Fruit fly (Drosophila melanogaster): ENCODE data around the gene CG18649.

CG18649 gene

dm6 chr3L:15073680-15074079, 19.7 kb upstream of the CG18649 start:
- TF ChIP-seq h (GFP tag; optimal IDR thresholded peaks at IDR 0.05) (no peak), foxo (GFP tag; optimal IDR thresholded peaks at IDR 0.05) (no peak), pan (optimal IDR thresholded peaks at IDR 0.05) (no peak), fru (GFP tag; optimal IDR thresholded peaks at IDR 0.05) (no peak)

- TF ChIP-seq Hnf4 (GFP tag; optimal IDR thresholded peaks at IDR 0.05) (no peak), Myc (optimal IDR thresholded peaks at IDR 0.05) (peak; percentile 84)
Observed at dm6 chr3L:15072149-15072548, 18.2 kb upstream of the CG18649 start.

- TF ChIP-seq N (GFP tag; optimal IDR thresholded peaks at IDR 0.05): no peak
- TF ChIP-seq Vsx2 (GFP tag; optimal IDR thresholded peaks at IDR 0.05; ENCODE audit: partially characterized antibody): no peak
- no peak for TF ChIP-seq dmrt93B (GFP tag; optimal IDR thresholded peaks at IDR 0.05)
- no peak for TF ChIP-seq Abd-B (GFP tag; optimal IDR thresholded peaks at IDR 0.05)
- TF ChIP-seq sage (GFP tag; optimal IDR thresholded peaks at IDR 0.05): no peak
- TF ChIP-seq Dif (GFP tag; optimal IDR thresholded peaks at IDR 0.05; ENCODE audit: partially characterized antibody): no peak
- no peak for TF ChIP-seq ey (GFP tag; optimal IDR thresholded peaks at IDR 0.05)
- TF ChIP-seq lola (GFP tag; optimal IDR thresholded peaks at IDR 0.05): no peak
- no peak for TF ChIP-seq Mio (GFP tag; optimal IDR thresholded peaks at IDR 0.05)
- TF ChIP-seq Sp1 (GFP tag; optimal IDR thresholded peaks at IDR 0.05): no peak
- TF ChIP-seq Myc (optimal IDR thresholded peaks at IDR 0.05): no peak
- TF ChIP-seq psq (GFP tag; optimal IDR thresholded peaks at IDR 0.05): no peak
- TF ChIP-seq CrebA (GFP tag; optimal IDR thresholded peaks at IDR 0.05; ENCODE audit: borderline replicate concordance): no peak
- no peak for TF ChIP-seq Hr78 (GFP tag; optimal IDR thresholded peaks at IDR 0.05)
Observed at dm6 chr3L:15064877-15065276, 10.9 kb upstream of the CG18649 start, which contains the start of gene Sytbeta. Gene Sytbeta, minus strand, starts transcription at chr3L:15064977.

- TF ChIP-seq N (GFP tag; optimal IDR thresholded peaks at IDR 0.05) (no peak), jim (GFP tag; optimal IDR thresholded peaks at IDR 0.05) (no peak), Hnf4 (GFP tag; optimal IDR thresholded peaks at IDR 0.05) (no peak), Dfd (GFP tag; optimal IDR thresholded peaks at IDR 0.05) (no peak), Sp1 (GFP tag; optimal IDR thresholded peaks at IDR 0.05) (no peak), h (GFP tag; optimal IDR thresholded peaks at IDR 0.05) (no peak), sv (GFP tag; optimal IDR thresholded peaks at IDR 0.05) (no peak), CG32264 (GFP tag; optimal IDR thresholded peaks at IDR 0.05) (no peak), Jra (GFP tag; optimal IDR thresholded peaks at IDR 0.05) (no peak), fru (GFP tag; optimal IDR thresholded peaks at IDR 0.05) (no peak), Myc (optimal IDR thresholded peaks at IDR 0.05) (no peak), tai (GFP tag; optimal IDR thresholded peaks at IDR 0.05) (no peak), usp (GFP tag; optimal IDR thresholded peaks at IDR 0.05) (no peak), Mio (GFP tag; optimal IDR thresholded peaks at IDR 0.05) (no peak), woc (GFP tag; optimal IDR thresholded peaks at IDR 0.05) (no peak), lola (GFP tag; optimal IDR thresholded peaks at IDR 0.05) (no peak), Hr83 (GFP tag; optimal IDR thresholded peaks at IDR 0.05; ENCODE audit: poor library complexity, severe bottlenecking) (no peak), foxo (GFP tag; optimal IDR thresholded peaks at IDR 0.05) (no peak), pan (optimal IDR thresholded peaks at IDR 0.05) (no peak)
Observed at dm6 chr3L:15061605-15062004, 7.7 kb upstream of the CG18649 start, which contains the start of gene CG13460. Gene CG13460, minus strand, starts transcription at chr3L:15061705.

- TF ChIP-seq foxo (GFP tag; optimal IDR thresholded peaks at IDR 0.05): no peak
- TF ChIP-seq dl (GFP tag; optimal IDR thresholded peaks at IDR 0.05; ENCODE audit: insufficient read depth in 1 of 2, partially characterized antibody in 2 of 2): no peak
- TF ChIP-seq Dfd (GFP tag; optimal IDR thresholded peaks at IDR 0.05): no peak
- TF ChIP-seq usp (GFP tag; optimal IDR thresholded peaks at IDR 0.05): no peak
- no peak for TF ChIP-seq rgr (GFP tag; optimal IDR thresholded peaks at IDR 0.05)
- no peak for TF ChIP-seq tai (GFP tag; optimal IDR thresholded peaks at IDR 0.05)
- no peak for TF ChIP-seq Dif (GFP tag; optimal IDR thresholded peaks at IDR 0.05; ENCODE audit: partially characterized antibody)
- no peak for TF ChIP-seq Mio (GFP tag; optimal IDR thresholded peaks at IDR 0.05)
- no peak for TF ChIP-seq Myc (optimal IDR thresholded peaks at IDR 0.05)
- TF ChIP-seq Abd-B (GFP tag; optimal IDR thresholded peaks at IDR 0.05): no peak
- TF ChIP-seq CG9705 (GFP tag; optimal IDR thresholded peaks at IDR 0.05): no peak
- TF ChIP-seq sage (GFP tag; optimal IDR thresholded peaks at IDR 0.05): no peak
- TF ChIP-seq brk (GFP tag; optimal IDR thresholded peaks at IDR 0.05): no peak
- no peak for TF ChIP-seq HLH106 (tag; optimal IDR thresholded peaks at IDR 0.05)
- no peak for TF ChIP-seq Jra (GFP tag; optimal IDR thresholded peaks at IDR 0.05)
- no peak for TF ChIP-seq pan (optimal IDR thresholded peaks at IDR 0.05)
- no peak for TF ChIP-seq Rel (GFP tag; optimal IDR thresholded peaks at IDR 0.05)
- TF ChIP-seq Rel (tag; optimal IDR thresholded peaks at IDR 0.05): no peak
- no peak for TF ChIP-seq dmrt93B (GFP tag; optimal IDR thresholded peaks at IDR 0.05)
Observed at dm6 chr3L:15054477-15054876, 542 bp upstream of the CG18649 start, which contains the start of gene EAChm. Gene EAChm, plus strand, starts transcription at chr3L:15054777.
